Worm (Caenorhabditis elegans) whole organism, L2 larva: ENCODE results near the gene str-193.

Experiments
- C34F6.9 ChIP-seq: fragments of 150-350 bp; optimal IDR thresholded peaks from 2 replicates; lab custom pipeline; 2014; ENCODE audit warnings: missing biosample characterization, missing genetic modification characterization
- Y55F3AM.14 ChIP-seq: fragments of 200-800 bp; sonication (Bioruptor generic); optimal IDR thresholded peaks from 2 replicates; lab custom pipeline; 2018; ENCODE audit warnings: mild to moderate bottlenecking, missing genetic modification characterization, missing compliant biosample characterization
- ZK546.5 ChIP-seq: sonication (generic microtip); optimal IDR thresholded peaks from 2 replicates; lab custom pipeline; 2017; ENCODE audit warnings: missing biosample characterization, missing genetic modification characterization
- aly-2 ChIP-seq: fragments of 150-350 bp; optimal IDR thresholded peaks from 2 replicates; lab custom pipeline; 2014; ENCODE audit warnings: missing biosample characterization, missing genetic modification characterization
- ama-1 ChIP-seq: fragments of 150-350 bp; optimal IDR thresholded peaks from 2 replicates; lab custom pipeline; 2018; ENCODE audit warnings: inconsistent platforms
- ceh-16 ChIP-seq: fragments of 150-350 bp; optimal IDR thresholded peaks from 2 replicates; lab custom pipeline; 2014; ENCODE audit warnings: missing biosample characterization, missing genetic modification characterization
- crh-2 ChIP-seq: sonication (generic microtip); optimal IDR thresholded peaks from 2 replicates; lab custom pipeline; 2017; ENCODE audit warnings: missing biosample characterization, missing genetic modification characterization
- dmd-4 ChIP-seq: sonication (generic microtip); optimal IDR thresholded peaks from 2 replicates; lab custom pipeline; 2017; ENCODE audit warnings: missing biosample characterization, missing genetic modification characterization
- egl-27 ChIP-seq: sonication (generic microtip); optimal IDR thresholded peaks from 3 replicates; lab custom pipeline; 2017; ENCODE audit warnings: missing biosample characterization, missing genetic modification reagents, missing genetic modification characterization
- elt-1 ChIP-seq: fragments of 150-350 bp; optimal IDR thresholded peaks from 2 replicates; lab custom pipeline; 2014; ENCODE audit warnings: missing biosample characterization, missing genetic modification characterization
- elt-3 ChIP-seq: sonication (generic microtip); optimal IDR thresholded peaks from 2 replicates; lab custom pipeline; 2017; ENCODE audit warnings: missing biosample characterization, missing genetic modification characterization
- fos-1 ChIP-seq: fragments of 150-350 bp; optimal IDR thresholded peaks from 2 replicates; lab custom pipeline; 2014; ENCODE audit warnings: missing biosample characterization, missing genetic modification characterization
- gmeb-1 ChIP-seq: fragments of 150-350 bp; optimal IDR thresholded peaks from 2 replicates; lab custom pipeline; 2014; ENCODE audit warnings: missing biosample characterization, missing genetic modification characterization
- lin-11 ChIP-seq: fragments of 150-350 bp; sonication (generic microtip); optimal IDR thresholded peaks from 2 replicates; lab custom pipeline; 2014; ENCODE audit warnings: missing biosample characterization, missing genetic modification characterization, inconsistent platforms, mixed read lengths
- mbf-1 ChIP-seq: sonication (generic microtip); optimal IDR thresholded peaks from 2 replicates; lab custom pipeline; 2017; ENCODE audit warnings: missing biosample characterization, missing genetic modification characterization
- mdl-1 ChIP-seq, 2 experiments: fragments of 150-350 bp in 1 of 2; sonication (generic microtip) in 1 of 2; optimal IDR thresholded peaks; 2 replicates each; lab custom pipeline; 2017; ENCODE audit warnings: missing biosample characterization in 2 of 2, missing genetic modification characterization in 2 of 2
- nhr-10 ChIP-seq: sonication (generic microtip); optimal IDR thresholded peaks from 2 replicates; lab custom pipeline; 2017; ENCODE audit warnings: missing biosample characterization, missing genetic modification characterization
- nhr-129 ChIP-seq: fragments of 150-350 bp; optimal IDR thresholded peaks from 2 replicates; lab custom pipeline; 2014; ENCODE audit warnings: missing biosample characterization, missing genetic modification characterization
- nhr-23 ChIP-seq: fragments of 150-350 bp; optimal IDR thresholded peaks from 2 replicates; lab custom pipeline; 2014; ENCODE audit warnings: missing biosample characterization, missing genetic modification reagents, missing genetic modification characterization
- nhr-6 ChIP-seq: fragments of 150-350 bp; optimal IDR thresholded peaks from 2 replicates; lab custom pipeline; 2014; ENCODE audit warnings: missing biosample characterization, missing genetic modification characterization
- nhr-77 ChIP-seq: fragments of 150-350 bp; optimal IDR thresholded peaks from 2 replicates; lab custom pipeline; 2014; ENCODE audit warnings: missing biosample characterization, missing genetic modification characterization
- peb-1 ChIP-seq: fragments of 150-350 bp; optimal IDR thresholded peaks from 2 replicates; lab custom pipeline; 2014; ENCODE audit warnings: missing biosample characterization, missing genetic modification characterization
- sem-4 ChIP-seq: fragments of 150-350 bp; optimal IDR thresholded peaks from 2 replicates; lab custom pipeline; 2014; ENCODE audit warnings: missing biosample characterization, missing genetic modification reagents, missing genetic modification characterization
- skn-1 ChIP-seq: sonication (generic microtip); optimal IDR thresholded peaks from 2 replicates; lab custom pipeline; 2017; ENCODE audit warnings: missing biosample characterization, missing genetic modification characterization
- sma-3 ChIP-seq: sonication (generic microtip); optimal IDR thresholded peaks from 2 replicates; lab custom pipeline; 2016; ENCODE audit warnings: missing genetic modification reagents, missing genetic modification characterization, missing compliant biosample characterization
- sma-9 ChIP-seq, 2 experiments: fragments of 150-350 bp in 1 of 2; sonication (generic microtip) in 1 of 2; optimal IDR thresholded peaks; 2 replicates each; lab custom pipeline; 2014 to 2016; ENCODE audit warnings: missing genetic modification characterization in 2 of 2, mild to moderate bottlenecking in 1 of 2, missing biosample characterization in 1 of 2, missing compliant biosample characterization in 1 of 2, missing genetic modification reagents in 1 of 2, moderate library complexity in 1 of 2
- snpc-4 ChIP-seq: fragments of 150-350 bp; optimal IDR thresholded peaks from 2 replicates; lab custom pipeline; 2014; ENCODE audit warnings: missing biosample characterization, missing genetic modification characterization
- unc-39 ChIP-seq: fragments of 150-350 bp; optimal IDR thresholded peaks from 2 replicates; lab custom pipeline; 2014; ENCODE audit warnings: missing biosample characterization, missing genetic modification characterization
- unc-62 ChIP-seq: fragments of 150-350 bp; optimal IDR thresholded peaks from 2 replicates; lab custom pipeline; 2014; ENCODE audit warnings: missing biosample characterization, missing genetic modification reagents, missing genetic modification characterization
- ztf-1 ChIP-seq: fragments of 200-800 bp; sonication (Bioruptor generic); conservative IDR thresholded peaks from 2 replicates; pipeline ENCODE4 v1.3.6; 2022; ENCODE audit warnings: missing genetic modification characterization, missing compliant biosample characterization
- ztf-11 ChIP-seq: sonication (generic microtip); optimal IDR thresholded peaks from 2 replicates; lab custom pipeline; 2017; ENCODE audit warnings: missing biosample characterization, missing genetic modification characterization
- ztf-4 ChIP-seq: fragments of 150-350 bp; optimal IDR thresholded peaks from 2 replicates; lab custom pipeline; 2014; ENCODE audit warnings: missing biosample characterization, missing genetic modification characterization

The str-193 gene

DNA sequence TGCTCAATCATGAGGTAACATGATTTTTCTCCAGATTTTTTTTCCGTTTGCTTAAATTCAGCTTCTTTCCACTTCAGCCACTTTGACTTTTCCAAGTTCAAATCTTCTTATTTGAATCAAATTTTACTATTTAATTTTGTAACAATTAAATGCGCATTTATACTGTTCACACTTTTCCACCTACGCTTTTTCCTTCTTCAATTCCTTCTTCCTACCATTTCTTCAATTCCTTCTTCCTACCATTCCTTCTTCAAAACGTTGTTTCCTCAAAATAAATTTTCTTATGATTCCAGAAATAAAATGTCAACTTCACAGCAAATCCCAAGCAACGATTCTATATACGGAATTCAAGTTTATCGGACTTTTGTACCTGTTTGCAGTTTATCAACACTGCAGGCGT, 5.2 kb downstream of the str-193 start, which contains the start of gene sru-31:
Gene sru-31, plus strand, starts transcription at position 301 of the 400 bp plus-strand sequence.
- no peak for TF ChIP-seq C34F6.9
- no peak for TF ChIP-seq lin-11
- TF ChIP-seq egl-27: no peak
- TF ChIP-seq snpc-4 (tag; lab: Kevin White, UChicago): no peak
- no peak for TF ChIP-seq nhr-23
- no peak for TF ChIP-seq elt-3 (tag; lab: Kevin White, UChicago)
- TF ChIP-seq ceh-16 (tag; lab: Kevin White, UChicago): no peak
- TF ChIP-seq nhr-129 (tag; lab: Kevin White, UChicago): no peak
- no peak for TF ChIP-seq skn-1 (tag; lab: Kevin White, UChicago)
- TF ChIP-seq dmd-4 (tag; lab: Kevin White, UChicago): no peak

ce11 chrV:9813527-9813926, 8.1 kb downstream of the str-193 start, which contains the start of gene sru-30:
Gene sru-30 (plus strand): TSS chrV:9813827.
- no peak for TF ChIP-seq elt-3 (tag; lab: Kevin White, UChicago)
- no peak for TF ChIP-seq peb-1 (tag; lab: Kevin White, UChicago)
- no peak for TF ChIP-seq nhr-23
- no peak for TF ChIP-seq ceh-16 (tag; lab: Kevin White, UChicago)
- TF ChIP-seq nhr-6 (tag; lab: Kevin White, UChicago): no peak
- no peak for TF ChIP-seq egl-27
- TF ChIP-seq sma-9 (GFP tag; optimal IDR thresholded peaks at IDR 0.05; lab: Kevin White, UChicago): no peak
- TF ChIP-seq sma-9 (tag; optimal IDR thresholded peaks at IDR 0.05; lab: Kevin White, UChicago): no peak

DNA sequence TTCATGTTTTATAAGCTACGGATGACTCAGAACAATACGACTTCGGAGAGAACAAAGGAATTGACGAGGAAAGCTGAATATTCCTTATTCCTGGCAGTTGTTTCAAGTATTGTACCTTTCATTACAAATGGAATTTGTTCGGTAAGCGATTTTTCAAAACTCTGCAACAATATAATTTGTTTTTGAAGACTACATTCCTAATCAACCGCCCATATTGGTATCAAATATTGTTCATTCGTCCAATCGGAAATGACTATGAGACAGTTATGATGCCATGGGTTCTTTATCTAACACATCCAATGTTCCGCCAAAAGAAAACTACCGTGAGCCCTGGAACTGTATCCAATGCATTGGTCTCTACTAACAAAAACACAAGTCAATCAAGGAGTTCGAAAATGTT, 9.4 kb downstream of the str-193 start:
- no peak for TF ChIP-seq unc-39 (tag; lab: Kevin White, UChicago)
- TF ChIP-seq gmeb-1: no peak
- TF ChIP-seq dmd-4 (tag; lab: Kevin White, UChicago): no peak
- TF ChIP-seq crh-2 (tag; lab: Kevin White, UChicago): no peak
- TF ChIP-seq ama-1 (lab: Kevin White, UChicago): no peak
- no peak for TF ChIP-seq ztf-11 (tag; lab: Kevin White, UChicago)
- TF ChIP-seq nhr-6 (tag; lab: Kevin White, UChicago): no peak
- TF ChIP-seq nhr-77 (tag; lab: Kevin White, UChicago): no peak
- TF ChIP-seq elt-3 (tag; lab: Kevin White, UChicago): no peak
- no peak for TF ChIP-seq Y55F3AM.14 (GFP tag; lab: Kevin White, UChicago)
- no peak for TF ChIP-seq sma-3
- TF ChIP-seq, all 48 proteins: peak for 0

DNA sequence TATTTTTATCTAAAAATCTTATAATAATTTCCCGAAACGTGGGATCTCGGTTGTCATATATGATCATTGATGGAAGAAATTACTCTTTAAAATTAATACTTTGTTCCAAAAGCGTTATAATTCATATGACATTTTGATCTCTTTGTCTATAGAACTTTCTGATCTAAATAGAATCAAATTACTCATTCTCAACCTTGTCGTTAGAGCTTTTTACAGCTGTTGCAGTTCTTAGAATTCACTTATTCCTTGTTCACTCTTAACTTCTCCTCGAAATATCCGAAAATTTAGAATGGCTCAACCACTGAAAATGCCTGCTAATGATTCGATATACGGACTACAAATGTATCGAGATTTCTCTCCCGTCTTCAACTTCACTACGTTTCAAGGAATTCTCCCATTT, 10.5 kb downstream of the str-193 start, which contains the start of gene sru-29:
Gene sru-29, plus strand, starts transcription at position 301 of the 400 bp plus-strand sequence.
- TF ChIP-seq ZK546.5: no peak
- TF ChIP-seq skn-1 (tag; lab: Kevin White, UChicago): no peak
- TF ChIP-seq sma-9 (GFP tag; optimal IDR thresholded peaks at IDR 0.05; lab: Kevin White, UChicago): no peak
- no peak for TF ChIP-seq sma-9 (tag; optimal IDR thresholded peaks at IDR 0.05; lab: Kevin White, UChicago)
- no peak for TF ChIP-seq ceh-16 (tag; lab: Kevin White, UChicago)
- TF ChIP-seq elt-1 (tag; lab: Kevin White, UChicago): no peak
- no peak for TF ChIP-seq sem-4 (tag; lab: Kevin White, UChicago)
- no peak for TF ChIP-seq mbf-1 (tag; lab: Kevin White, UChicago)

DNA sequence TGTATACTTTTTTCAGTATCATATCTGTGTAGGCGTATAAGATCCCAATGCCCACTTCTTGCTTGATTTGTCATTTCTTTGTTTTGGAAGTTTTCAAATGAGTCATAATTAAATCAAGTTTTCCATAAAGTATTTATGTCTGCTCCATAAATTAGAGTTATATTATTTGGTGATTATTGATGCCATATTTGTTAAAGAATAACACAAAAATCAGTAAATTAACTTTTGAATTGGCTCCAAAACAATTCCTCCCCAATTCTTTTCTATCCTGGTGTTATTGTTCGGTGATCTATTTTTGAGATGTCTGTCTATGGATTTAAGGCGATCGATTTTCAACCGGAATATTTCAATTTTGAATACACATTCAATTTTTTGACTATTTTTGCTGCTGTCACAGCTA, 16.5 kb downstream of the str-193 start, which contains the start of gene sru-37:
Gene sru-37, plus strand, starts transcription at position 301 of the 400 bp plus-strand sequence.
- TF ChIP-seq aly-2 (no peak), crh-2 (tag; lab: Kevin White, UChicago) (no peak), fos-1 (tag; lab: Kevin White, UChicago) (no peak), sma-9 (GFP tag; optimal IDR thresholded peaks at IDR 0.05; lab: Kevin White, UChicago) (no peak), sma-9 (tag; optimal IDR thresholded peaks at IDR 0.05; lab: Kevin White, UChicago) (no peak), mdl-1 (tag; optimal IDR thresholded peaks at IDR 0.05; lab: Kevin White, UChicago) (no peak), ztf-4 (no peak), unc-62 (GFP tag; lab: Kevin White, UChicago) (no peak), ama-1 (lab: Kevin White, UChicago) (no peak), egl-27 (no peak), sem-4 (tag; lab: Kevin White, UChicago) (no peak), ztf-1 (GFP tag; lab: Robert Waterston, UW) (no peak), nhr-10 (tag; lab: Kevin White, UChicago) (no peak), dmd-4 (tag; lab: Kevin White, UChicago) (no peak)
